Worm (Caenorhabditis elegans) whole organism, L2 larva: ENCODE measurements around the gene F34D6.1.

ENCODE experiments used
- ZK546.5 ChIP-seq: sonication (generic microtip); optimal IDR thresholded peaks from 2 replicates; lab custom pipeline; 2017; ENCODE audit warnings: missing biosample characterization, missing genetic modification characterization
- nhr-237 ChIP-seq: fragments of 150-350 bp; optimal IDR thresholded peaks from 2 replicates; lab custom pipeline; 2014; ENCODE audit warnings: missing biosample characterization, missing genetic modification characterization
- nhr-6 ChIP-seq: fragments of 150-350 bp; optimal IDR thresholded peaks from 2 replicates; lab custom pipeline; 2014; ENCODE audit warnings: missing biosample characterization, missing genetic modification characterization

DNA sequence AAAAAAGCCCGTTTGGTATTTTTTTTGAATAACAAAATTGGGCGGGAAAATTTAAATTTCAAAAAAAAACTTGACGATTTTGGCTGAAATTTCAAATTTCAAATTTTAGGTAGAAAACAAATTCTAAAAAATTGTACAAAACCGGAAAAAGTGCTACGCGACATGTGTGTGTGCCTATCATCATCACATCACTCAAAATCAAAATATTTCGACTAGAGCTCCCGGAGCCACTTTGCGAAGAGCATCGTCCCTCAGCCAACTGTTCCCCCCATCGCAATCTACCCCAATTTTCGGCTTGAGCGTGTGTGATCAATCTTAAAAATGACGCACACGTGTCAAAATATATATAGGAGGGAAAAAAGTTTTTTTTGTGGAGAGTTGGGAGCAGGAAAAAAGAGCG is 45.8 kb upstream of the F34D6.1 start:
- TF ChIP-seq nhr-237 (tag; lab: Kevin White, UChicago) (no peak), ZK546.5 (tag; lab: Kevin White, UChicago) (no peak), nhr-6 (tag; lab: Kevin White, UChicago) (no peak)
